Worm (Caenorhabditis elegans) whole organism, L3 larva: ENCODE measurements around the gene C25H3.11.

ENCODE experiments used
- R02D3.7 ChIP-seq: fragments of 150-350 bp; optimal IDR thresholded peaks from 2 replicates; lab custom pipeline; 2014; ENCODE audit warnings: missing biosample characterization, missing genetic modification characterization
- ZK546.5 ChIP-seq: sonication (generic microtip); optimal IDR thresholded peaks from 2 replicates; lab custom pipeline; 2017; ENCODE audit warnings: missing biosample characterization, missing genetic modification characterization
- aly-2 ChIP-seq: fragments of 150-350 bp; optimal IDR thresholded peaks from 2 replicates; lab custom pipeline; 2014; ENCODE audit warnings: missing biosample characterization, missing genetic modification characterization
- ama-1 ChIP-seq: fragments of 150-350 bp; optimal IDR thresholded peaks from 2 replicates; lab custom pipeline; 2018
- ceh-16 ChIP-seq: sonication (generic microtip); optimal IDR thresholded peaks from 2 replicates; lab custom pipeline; 2017; ENCODE audit warnings: missing biosample characterization, missing genetic modification characterization
- ceh-28 ChIP-seq: fragments of 150-350 bp; optimal IDR thresholded peaks from 2 replicates; lab custom pipeline; 2014; ENCODE audit warnings: missing biosample characterization, missing genetic modification reagents, missing genetic modification characterization
- ceh-82 ChIP-seq: fragments of 150-350 bp; optimal IDR thresholded peaks from 2 replicates; lab custom pipeline; 2014; ENCODE audit warnings: missing biosample characterization, missing genetic modification characterization
- ceh-9 ChIP-seq: sonication (generic microtip); optimal IDR thresholded peaks from 2 replicates; lab custom pipeline; 2018; ENCODE audit warnings: missing biosample characterization, missing genetic modification characterization
- daf-12 ChIP-seq: fragments of 150-350 bp; optimal IDR thresholded peaks from 2 replicates; lab custom pipeline; 2014; ENCODE audit warnings: missing biosample characterization, missing genetic modification reagents, missing genetic modification characterization
- egl-27 ChIP-seq: sonication (generic microtip); optimal IDR thresholded peaks from 4 replicates; lab custom pipeline; 2017; ENCODE audit warnings: missing biosample characterization, missing genetic modification reagents, missing genetic modification characterization
- egl-5 ChIP-seq: fragments of 150-350 bp; optimal IDR thresholded peaks from 2 replicates; lab custom pipeline; 2017; ENCODE audit warnings: missing biosample characterization, missing genetic modification reagents, missing genetic modification characterization, inconsistent platforms
- elt-1 ChIP-seq: fragments of 150-350 bp; optimal IDR thresholded peaks from 2 replicates; lab custom pipeline; 2014; ENCODE audit warnings: missing biosample characterization, missing genetic modification characterization
- elt-2 ChIP-seq: sonication (generic microtip); optimal IDR thresholded peaks from 2 replicates; lab custom pipeline; 2016; ENCODE audit warnings: missing genetic modification reagents, mild to moderate bottlenecking, missing genetic modification characterization, missing compliant biosample characterization
- elt-3 ChIP-seq, 3 experiments: fragments of 150-350 bp in 1 of 3; sonication (generic microtip) in 2 of 3; optimal IDR thresholded peaks; 2 replicates in 2 of 3; 4 replicates in 1 of 3; lab custom pipeline; 2014 to 2017; ENCODE audit warnings: missing biosample characterization in 3 of 3, missing genetic modification characterization in 3 of 3
- eor-1 ChIP-seq, 2 experiments: fragments of 150-350 bp; optimal IDR thresholded peaks; 2 replicates each; lab custom pipeline; 2014 to 2018; ENCODE audit warnings: missing biosample characterization in 2 of 2, missing genetic modification characterization in 2 of 2
- fkh-10 ChIP-seq: sonication (generic microtip); optimal IDR thresholded peaks from 2 replicates; lab custom pipeline; 2017; ENCODE audit warnings: missing biosample characterization, missing genetic modification reagents, missing genetic modification characterization
- fkh-2 ChIP-seq: fragments of 150-350 bp; optimal IDR thresholded peaks from 2 replicates; lab custom pipeline; 2014; ENCODE audit warnings: missing biosample characterization, missing genetic modification reagents, missing genetic modification characterization
- fos-1 ChIP-seq: fragments of 150-350 bp; optimal IDR thresholded peaks from 2 replicates; lab custom pipeline; 2014; ENCODE audit warnings: missing biosample characterization, missing genetic modification characterization
- hmg-11 ChIP-seq: sonication (generic microtip); optimal IDR thresholded peaks from 2 replicates; lab custom pipeline; 2016; ENCODE audit warnings: missing genetic modification characterization, missing compliant biosample characterization
- jun-1 ChIP-seq: fragments of 150-350 bp; optimal IDR thresholded peaks from 2 replicates; lab custom pipeline; 2014; ENCODE audit warnings: missing biosample characterization, missing genetic modification reagents, missing genetic modification characterization
- lin-15B ChIP-seq: fragments of 150-350 bp; optimal IDR thresholded peaks from 2 replicates; lab custom pipeline; 2014; ENCODE audit warnings: missing biosample characterization, missing genetic modification characterization
- lin-39 ChIP-seq: fragments of 150-350 bp; optimal IDR thresholded peaks from 2 replicates; lab custom pipeline; 2018; ENCODE audit warnings: missing biosample characterization, missing genetic modification reagents, missing genetic modification characterization
- lsy-12 ChIP-seq: sonication (generic microtip); optimal IDR thresholded peaks from 2 replicates; lab custom pipeline; 2016; ENCODE audit warnings: mild to moderate bottlenecking, missing genetic modification characterization, missing compliant biosample characterization
- mdl-1 ChIP-seq: fragments of 150-350 bp; optimal IDR thresholded peaks from 2 replicates; lab custom pipeline; 2014; ENCODE audit warnings: missing biosample characterization, missing genetic modification characterization
- mml-1 ChIP-seq: fragments of 150-350 bp; sonication (generic microtip); optimal IDR thresholded peaks from 3 replicates; lab custom pipeline; 2014; ENCODE audit warnings: missing biosample characterization, missing genetic modification characterization
- nfya-1 ChIP-seq: sonication (generic microtip); optimal IDR thresholded peaks from 2 replicates; lab custom pipeline; 2017; ENCODE audit warnings: missing genetic modification characterization, mild to moderate bottlenecking, missing compliant biosample characterization, antibody characterized with exemption, moderate library complexity; ENCODE audit not compliant: insufficient read depth
- nhr-11 ChIP-seq: fragments of 150-350 bp; optimal IDR thresholded peaks from 2 replicates; lab custom pipeline; 2014; ENCODE audit warnings: missing biosample characterization, missing genetic modification characterization
- nhr-12 ChIP-seq: fragments of 150-350 bp; optimal IDR thresholded peaks from 2 replicates; lab custom pipeline; 2014; ENCODE audit warnings: missing biosample characterization, missing genetic modification characterization
- nhr-23 ChIP-seq: fragments of 150-350 bp; optimal IDR thresholded peaks from 2 replicates; lab custom pipeline; 2014; ENCODE audit warnings: missing biosample characterization, missing genetic modification reagents, missing genetic modification characterization
- nhr-237 ChIP-seq: fragments of 150-350 bp; optimal IDR thresholded peaks from 2 replicates; lab custom pipeline; 2014; ENCODE audit warnings: missing biosample characterization, missing genetic modification characterization
- nhr-25 ChIP-seq: sonication (generic microtip); optimal IDR thresholded peaks from 2 replicates; lab custom pipeline; 2017; ENCODE audit warnings: missing biosample characterization, missing genetic modification characterization
- nhr-28 ChIP-seq: fragments of 150-350 bp; optimal IDR thresholded peaks from 2 replicates; lab custom pipeline; 2014; ENCODE audit warnings: missing biosample characterization, missing genetic modification characterization
- nhr-43 ChIP-seq: sonication (generic microtip); optimal IDR thresholded peaks from 2 replicates; lab custom pipeline; 2016; ENCODE audit warnings: mild to moderate bottlenecking, missing genetic modification characterization, missing compliant biosample characterization; ENCODE audit not compliant: poor library complexity, severe bottlenecking
- nhr-67 ChIP-seq: fragments of 150-350 bp; optimal IDR thresholded peaks from 2 replicates; lab custom pipeline; 2014; ENCODE audit warnings: missing biosample characterization, missing genetic modification characterization
- nhr-76 ChIP-seq: fragments of 150-350 bp; sonication (generic microtip); optimal IDR thresholded peaks from 5 replicates; lab custom pipeline; 2014; ENCODE audit warnings: missing biosample characterization, missing genetic modification characterization
- nhr-77 ChIP-seq: fragments of 150-350 bp; optimal IDR thresholded peaks from 2 replicates; lab custom pipeline; 2014; ENCODE audit warnings: missing biosample characterization, missing genetic modification characterization
- pha-4 ChIP-seq: fragments of 150-350 bp; optimal IDR thresholded peaks from 2 replicates; lab custom pipeline; 2014; ENCODE audit warnings: missing biosample characterization, missing genetic modification reagents, missing genetic modification characterization
- pqm-1 ChIP-seq: fragments of 150-350 bp; optimal IDR thresholded peaks from 2 replicates; lab custom pipeline; 2017; ENCODE audit warnings: missing biosample characterization, missing genetic modification characterization, inconsistent platforms
- sea-2 ChIP-seq: fragments of 150-350 bp; sonication (generic microtip); optimal IDR thresholded peaks from 4 replicates; lab custom pipeline; 2014; ENCODE audit warnings: missing biosample characterization, missing genetic modification reagents, missing genetic modification characterization
- skn-1 ChIP-seq: fragments of 150-350 bp; optimal IDR thresholded peaks from 2 replicates; lab custom pipeline; 2014; ENCODE audit warnings: missing biosample characterization, missing genetic modification characterization
- snpc-4 ChIP-seq: fragments of 150-350 bp; optimal IDR thresholded peaks from 2 replicates; lab custom pipeline; 2014; ENCODE audit warnings: missing biosample characterization, missing genetic modification characterization
- tbx-2 ChIP-seq: sonication (generic microtip); optimal IDR thresholded peaks from 2 replicates; lab custom pipeline; 2016; ENCODE audit warnings: mild to moderate bottlenecking, missing genetic modification characterization, missing compliant biosample characterization
- unc-39 ChIP-seq: sonication (generic microtip); optimal IDR thresholded peaks from 4 replicates; lab custom pipeline; 2017; ENCODE audit warnings: missing biosample characterization, missing genetic modification characterization
- unc-62 ChIP-seq: fragments of 150-350 bp; sonication (generic microtip); optimal IDR thresholded peaks from 4 replicates; lab custom pipeline; 2014; ENCODE audit warnings: missing biosample characterization, missing genetic modification reagents, missing genetic modification characterization
- zag-1 ChIP-seq: fragments of 150-350 bp; optimal IDR thresholded peaks from 2 replicates; lab custom pipeline; 2014; ENCODE audit warnings: missing biosample characterization, missing genetic modification characterization
- ztf-11 ChIP-seq: fragments of 150-350 bp; optimal IDR thresholded peaks from 2 replicates; lab custom pipeline; 2014; ENCODE audit warnings: missing biosample characterization, missing genetic modification characterization
- ztf-4 ChIP-seq: fragments of 150-350 bp; optimal IDR thresholded peaks from 2 replicates; lab custom pipeline; 2014; ENCODE audit warnings: missing biosample characterization, missing genetic modification characterization

Gene C25H3.11

ce11 chrII:5661735-5662177 lies 27.1 kb downstream of the C25H3.11 start (continued):
- no peak for TF ChIP-seq fos-1 (tag; lab: Kevin White, UChicago)
- no peak for TF ChIP-seq ceh-9 (tag; lab: Kevin White, UChicago)
- TF ChIP-seq ceh-82 (tag; lab: Kevin White, UChicago), result peak; percentile 64
- TF ChIP-seq mdl-1 (tag; lab: Kevin White, UChicago), result peak; percentile 67
- no peak for TF ChIP-seq ZK546.5 (tag; lab: Kevin White, UChicago)
- TF ChIP-seq daf-12, result no peak
- TF ChIP-seq nhr-77 (tag; lab: Kevin White, UChicago), result no peak
- peak; percentile 82 for TF ChIP-seq tbx-2 (tag; lab: Kevin White, UChicago)

- peak; percentile 80 for TF ChIP-seq lin-15B (tag; lab: Kevin White, UChicago)
- TF ChIP-seq egl-27 (tag; lab: Kevin White, UChicago), result no peak
- no peak for TF ChIP-seq fos-1 (tag; lab: Kevin White, UChicago)
- no peak for TF ChIP-seq zag-1 (tag; lab: Kevin White, UChicago)
- peak; percentile 49 for TF ChIP-seq snpc-4
- TF ChIP-seq ceh-9 (tag; lab: Kevin White, UChicago), result no peak
- TF ChIP-seq elt-2, result peak; percentile 65
- TF ChIP-seq skn-1, result no peak
- TF ChIP-seq nhr-76 (tag; lab: Kevin White, UChicago), result no peak
- TF ChIP-seq nhr-11 (tag; lab: Kevin White, UChicago), result no peak
- TF ChIP-seq ceh-28, result peak; percentile 83
- TF ChIP-seq ceh-16, result no peak
- peak; percentile 100 for TF ChIP-seq ama-1
- no peak for TF ChIP-seq unc-39 (tag; lab: Kevin White, UChicago)
- TF ChIP-seq nhr-28 (tag; lab: Kevin White, UChicago), result no peak
- no peak for TF ChIP-seq nhr-77 (tag; lab: Kevin White, UChicago)
- TF ChIP-seq pha-4 (tag; lab: Kevin White, UChicago), result peak; percentile 73
- TF ChIP-seq fkh-10, result peak; percentile 19
- TF ChIP-seq tbx-2 (tag; lab: Kevin White, UChicago), result peak; percentile 67
- TF ChIP-seq ztf-11 (tag; lab: Kevin White, UChicago), result no peak
- peak; percentile 10 for TF ChIP-seq unc-62 (GFP tag; lab: Kevin White, UChicago)
- TF ChIP-seq fkh-2, result no peak
- TF ChIP-seq R02D3.7 (tag; lab: Kevin White, UChicago), result no peak
- TF ChIP-seq lsy-12 (tag; lab: Kevin White, UChicago), result peak; percentile 74
- no peak for TF ChIP-seq elt-1 (tag; lab: Kevin White, UChicago)
- TF ChIP-seq eor-1 (tag; optimal IDR thresholded peaks at IDR 0.05; lab: Kevin White, UChicago), result no peak
- TF ChIP-seq mdl-1 (tag; lab: Kevin White, UChicago), result peak; percentile 46
- no peak for TF ChIP-seq mml-1
- peak; percentile 60 for TF ChIP-seq egl-5
- no peak for TF ChIP-seq daf-12
- no peak for TF ChIP-seq sea-2 (GFP tag; lab: Kevin White, UChicago)
- no peak for TF ChIP-seq ZK546.5 (tag; lab: Kevin White, UChicago)
- peak; percentile 100 for TF ChIP-seq nfya-1 (tag; lab: Kevin White, UChicago)
- TF ChIP-seq ztf-4 (tag; lab: Kevin White, UChicago), result peak; percentile 56
- TF ChIP-seq nhr-237 (tag; lab: Kevin White, UChicago), result no peak
- TF ChIP-seq nhr-23, result peak; percentile 49
- no peak for TF ChIP-seq elt-3 (tag; optimal IDR thresholded peaks at IDR 0.05; lab: Kevin White, UChicago)
- no peak for TF ChIP-seq nhr-12 (tag; lab: Kevin White, UChicago)
- peak; percentile 80 for TF ChIP-seq nhr-25
- TF ChIP-seq ceh-82 (tag; lab: Kevin White, UChicago), result no peak
- TF ChIP-seq hmg-11 (tag; lab: Kevin White, UChicago), result peak; percentile 98
- TF ChIP-seq pqm-1 (tag; lab: Kevin White, UChicago), result peak; percentile 2
- TF ChIP-seq jun-1 (tag; lab: Kevin White, UChicago), result peak; percentile 36
- TF ChIP-seq nhr-43, result peak; percentile 78
- TF ChIP-seq aly-2 (tag; lab: Kevin White, UChicago), result peak; percentile 76
- peak; percentile 98 for TF ChIP-seq lin-39
- TF ChIP-seq nhr-67 (tag; lab: Kevin White, UChicago), result no peak
These were observed 27.8 kb downstream of the C25H3.11 start, which contains the start of the genes ift-43 and mdt-26 for ce11 chrII:5660736-5661734. ift-43 (minus strand) TSS chrII:5660786. mdt-26 (plus strand) TSS chrII:5661181.
